Worm (Caenorhabditis elegans): ENCODE measurements around the gene F17E9.4.

DNA sequence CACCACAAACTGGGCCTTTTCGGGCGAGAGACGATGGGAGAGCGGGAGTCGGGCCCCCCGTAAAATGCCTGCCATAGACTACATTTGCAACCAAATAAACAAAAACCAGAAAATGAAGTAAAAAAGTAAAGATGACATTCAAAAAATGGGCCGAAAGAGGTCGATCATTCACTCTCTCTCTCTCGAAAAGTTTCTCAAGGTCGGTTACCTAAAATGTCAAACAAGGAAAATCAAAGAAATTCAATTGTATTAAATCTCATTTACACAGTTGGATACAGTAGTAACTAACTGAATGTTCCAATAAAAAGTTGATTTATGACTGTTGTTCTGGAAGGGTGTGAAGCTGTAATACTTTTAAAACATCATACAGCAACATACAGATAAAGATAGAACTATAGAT lies 29.4 kb upstream of the F17E9.4 start:
- no peak for TF ChIP-seq hmg-4 (GFP tag; optimal IDR thresholded peaks at IDR 0.05)
- TF ChIP-seq tbx-37 (GFP tag; conservative IDR thresholded peaks at IDR 0.05), result no peak
- no peak for TF ChIP-seq aly-1 (tag; optimal IDR thresholded peaks at IDR 0.05)
- TF ChIP-seq ets-7 (tag; optimal IDR thresholded peaks at IDR 0.05), result no peak
- TF ChIP-seq tra-4 (tag; optimal IDR thresholded peaks at IDR 0.05), result no peak
- no peak for TF ChIP-seq ceh-13 (GFP tag; optimal IDR thresholded peaks at IDR 0.05)
- no peak for TF ChIP-seq hnd-1 (tag; optimal IDR thresholded peaks at IDR 0.05)
- TF ChIP-seq flt-1 (GFP tag; IDR thresholded peaks at IDR 0.05), result no peak
- no peak for TF ChIP-seq tbx-11 (GFP tag; IDR thresholded peaks at IDR 0.05)
